Worm (Caenorhabditis elegans) whole organism, L4 larva: Measurements from ENCODE around the gene C30B5.6.

Source experiments
- aly-2 ChIP-seq: sonication (generic microtip); optimal IDR thresholded peaks from 2 replicates; lab custom pipeline; 2018; ENCODE audit warnings: missing biosample characterization, missing genetic modification characterization
- ceh-28 ChIP-seq: fragments of 150-350 bp; optimal IDR thresholded peaks from 2 replicates; lab custom pipeline; 2014; ENCODE audit warnings: missing biosample characterization, missing genetic modification reagents, missing genetic modification characterization
- cey-2 ChIP-seq: sonication (generic microtip); optimal IDR thresholded peaks from 3 replicates; lab custom pipeline; 2017; ENCODE audit warnings: missing genetic modification characterization, mild to moderate bottlenecking, missing compliant biosample characterization, antibody characterized with exemption, borderline replicate concordance; ENCODE audit not compliant: insufficient read depth
- lin-1 ChIP-seq: fragments of 200-800 bp; sonication (Bioruptor generic); IDR thresholded peaks from 2 replicates; pipeline ENCODE4 v1.3.6; 2022; ENCODE audit warnings: missing genetic modification reagents, missing genetic modification characterization, missing compliant biosample characterization
- lin-13 ChIP-seq: fragments of 150-350 bp; optimal IDR thresholded peaks from 2 replicates; lab custom pipeline; 2014; ENCODE audit warnings: missing biosample characterization, missing genetic modification reagents, missing genetic modification characterization
- lsy-2 ChIP-seq, 2 experiments: fragments of 150-350 bp in 1 of 2; sonication (generic microtip) in 1 of 2; optimal IDR thresholded peaks; 2 replicates each; lab custom pipeline; 2014 to 2017; ENCODE audit warnings: missing biosample characterization in 2 of 2, missing genetic modification characterization in 2 of 2
- nhr-237 ChIP-seq: sonication (generic microtip); optimal IDR thresholded peaks from 2 replicates; lab custom pipeline; 2017; ENCODE audit warnings: missing biosample characterization, missing genetic modification characterization
- nhr-25 ChIP-seq: sonication (generic microtip); optimal IDR thresholded peaks from 2 replicates; lab custom pipeline; 2017; ENCODE audit warnings: missing genetic modification characterization, mild to moderate bottlenecking, missing compliant biosample characterization, antibody characterized with exemption, moderate library complexity, borderline replicate concordance; ENCODE audit not compliant: insufficient read depth
- nhr-6 ChIP-seq: fragments of 150-350 bp; optimal IDR thresholded peaks from 2 replicates; lab custom pipeline; 2014; ENCODE audit warnings: missing biosample characterization, missing genetic modification characterization
- pha-4 ChIP-seq, 2 experiments: fragments of 150-350 bp in 1 of 2; fragments of 200-800 bp in 1 of 2; sonication (Bioruptor generic) in 1 of 2; IDR thresholded peaks in 1 of 2; optimal IDR thresholded peaks in 1 of 2; 2 replicates each; pipeline versions ENCODE4 v1.3.6 to Lab custom; 2014 to 2022; ENCODE audit warnings: missing genetic modification characterization in 2 of 2, missing genetic modification reagents in 2 of 2, missing biosample characterization in 1 of 2, missing compliant biosample characterization in 1 of 2
- unc-62 ChIP-seq, 3 experiments: fragments of 150-350 bp in 1 of 3; sonication (generic microtip); optimal IDR thresholded peaks in 2 of 3; peaks in 1 of 3; 1 replicate in 1 of 3; 2 replicates in 2 of 3; lab custom pipeline; 2014 to 2017; ENCODE audit warnings: missing biosample characterization in 3 of 3, missing genetic modification characterization in 3 of 3, missing genetic modification reagents in 3 of 3, missing genotype in 1 of 3

DNA sequence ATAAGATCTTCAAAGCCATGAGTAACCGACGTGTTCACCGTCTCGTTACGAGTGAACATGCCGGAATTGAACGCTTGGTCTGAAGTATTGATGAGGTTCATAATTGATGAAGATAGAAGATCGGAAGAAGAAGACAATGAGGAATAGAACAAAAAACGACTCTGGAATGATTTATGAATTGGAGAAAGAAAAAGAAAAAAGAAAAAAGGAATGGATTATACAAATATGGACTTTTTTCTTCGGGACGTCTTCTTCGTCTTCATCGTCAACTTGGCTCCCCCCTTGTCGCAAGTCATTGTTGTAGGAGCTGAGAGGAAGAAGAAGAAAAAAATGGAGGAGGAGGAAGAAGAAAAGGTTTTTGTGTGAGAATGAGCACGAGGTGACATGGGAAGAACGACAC, 4.5 kb upstream of the C30B5.6 start, which contains the start of gene srsy-2:
- TF ChIP-seq nhr-6 (tag; lab: Kevin White, UChicago), result no peak
- TF ChIP-seq lsy-2 (tag; optimal IDR thresholded peaks at IDR 0.05; lab: Kevin White, UChicago), result no peak
- TF ChIP-seq lin-1 (GFP tag; lab: Robert Waterston, UW), result no peak
- TF ChIP-seq aly-2 (tag; lab: Kevin White, UChicago), result no peak
- no peak for TF ChIP-seq pha-4 (GFP tag; IDR thresholded peaks at IDR 0.05; lab: Robert Waterston, UW)
- no peak for TF ChIP-seq pha-4 (tag; optimal IDR thresholded peaks at IDR 0.05; lab: Kevin White, UChicago)
- TF ChIP-seq unc-62 (GFP tag; optimal IDR thresholded peaks at IDR 0.05 in 1 of 2; lab: Kevin White, UChicago), result no peak
- TF ChIP-seq unc-62 (tag; optimal IDR thresholded peaks at IDR 0.05; lab: Kevin White, UChicago), result no peak
- no peak for TF ChIP-seq nhr-237 (tag; lab: Kevin White, UChicago)
- no peak for TF ChIP-seq ceh-28 (tag; lab: Kevin White, UChicago)
- no peak for TF ChIP-seq nhr-25 (tag; lab: Kevin White, UChicago)
- no peak for TF ChIP-seq lin-13 (GFP tag; lab: Kevin White, UChicago)
- no peak for TF ChIP-seq cey-2
